Fruit fly (Drosophila melanogaster): ENCODE data around the gene CG46280.
A peak's percentile ranks its signal among the peaks of the same experiment; 100 is the strongest.

The CG46280 gene

dm6 chr3R:13068022-13068421 is 37.6 kb upstream of the CG46280 start (continued):
- peak; percentile 65 for TF ChIP-seq crol (GFP tag; IDR thresholded peaks at IDR 0.05)
- TF ChIP-seq CG6254 (GFP tag; optimal IDR thresholded peaks at IDR 0.05), result peak; percentile 85
- peak in 1 of 2 experiments; percentile 13 for TF ChIP-seq insv (GFP tag; optimal IDR thresholded peaks at IDR 0.05)
- no peak for TF ChIP-seq CG8478 (optimal IDR thresholded peaks at IDR 0.05)
- TF ChIP-seq Ravus (GFP tag; IDR thresholded peaks at IDR 0.05), result no peak; the same call in 1 of the 2 replicates
- TF ChIP-seq zen2 (GFP tag; IDR thresholded peaks at IDR 0.05; ENCODE audit: partially characterized antibody), result no peak
- peak; percentile 93 for TF ChIP-seq CG2202 (tag; optimal IDR thresholded peaks at IDR 0.05)
- TF ChIP-seq Doc3 (GFP tag; IDR thresholded peaks at IDR 0.05; ENCODE audit: partially characterized antibody), result no peak
- TF ChIP-seq CG18764 (GFP tag; optimal IDR thresholded peaks at IDR 0.05), result peak; percentile 84
- TF ChIP-seq H2.0 (GFP tag; IDR thresholded peaks at IDR 0.05), result peak; percentile 53
- TF ChIP-seq MESR4 (GFP tag; optimal IDR thresholded peaks at IDR 0.05), result peak; percentile 20
- TF ChIP-seq cato (GFP tag; optimal IDR thresholded peaks at IDR 0.05; ENCODE audit: borderline replicate concordance), result peak; percentile 71
- TF ChIP-seq CG1647 (GFP tag; optimal IDR thresholded peaks at IDR 0.05), result peak; percentile 56
- TF ChIP-seq sc (optimal IDR thresholded peaks at IDR 0.05), result no peak
- peak; percentile 93 for TF ChIP-seq sc (GFP tag; optimal IDR thresholded peaks at IDR 0.05)
- TF ChIP-seq onecut (GFP tag; IDR thresholded peaks at IDR 0.05), result peak; percentile 85
- peak; percentile 64 for TF ChIP-seq grau (tag; optimal IDR thresholded peaks at IDR 0.05)
- TF ChIP-seq odd (GFP tag; optimal IDR thresholded peaks at IDR 0.05), result peak; percentile 92
- peak; percentile 63 for TF ChIP-seq CTCF (GFP tag; optimal IDR thresholded peaks at IDR 0.05)
- peak; percentile 42; the same call in 1 of the 2 replicates for TF ChIP-seq E2f2 (GFP tag; IDR thresholded peaks at IDR 0.05)
- no peak for TF ChIP-seq ro (GFP tag; IDR thresholded peaks at IDR 0.05)
- TF ChIP-seq Dip2 (GFP tag; IDR thresholded peaks at IDR 0.05), result no peak
- TF ChIP-seq CG17328 (GFP tag; IDR thresholded peaks at IDR 0.05), result peak; percentile 66
- TF ChIP-seq CG14860 (GFP tag; IDR thresholded peaks at IDR 0.05; ENCODE audit: partially characterized antibody), result no peak
- TF ChIP-seq Deaf1 (tag; optimal IDR thresholded peaks at IDR 0.05), result peak; percentile 41
- no peak for TF ChIP-seq gro (GFP tag; optimal IDR thresholded peaks at IDR 0.05)
- TF ChIP-seq Sox100B (GFP tag; optimal IDR thresholded peaks at IDR 0.05), result peak; percentile 95
- no peak for TF ChIP-seq dan (GFP tag; IDR thresholded peaks at IDR 0.05)
- TF ChIP-seq CG7928 (GFP tag; optimal IDR thresholded peaks at IDR 0.05), result peak; percentile 55
- TF ChIP-seq emc (GFP tag; optimal IDR thresholded peaks at IDR 0.05), result no peak
- TF ChIP-seq CG6689 (GFP tag; IDR thresholded peaks at IDR 0.05), result peak; percentile 58
- TF ChIP-seq Oaz (GFP tag; IDR thresholded peaks at IDR 0.05), result no peak
- TF ChIP-seq pfk (GFP tag; optimal IDR thresholded peaks at IDR 0.05), result peak; percentile 70
- peak; percentile 36; the same call in 1 of the 2 replicates for TF ChIP-seq slbo (GFP tag; IDR thresholded peaks at IDR 0.05)
- peak; percentile 95 for TF ChIP-seq CG11504 (tag; optimal IDR thresholded peaks at IDR 0.05)
- no peak for TF ChIP-seq CG15269 (tag; optimal IDR thresholded peaks at IDR 0.05)
- TF ChIP-seq lab (GFP tag; optimal IDR thresholded peaks at IDR 0.05), result peak; percentile 97
- TF ChIP-seq otp (GFP tag; IDR thresholded peaks at IDR 0.05), result peak; percentile 80; the same call in 2 of the 3 replicates
- TF ChIP-seq gsb-n (tag; optimal IDR thresholded peaks at IDR 0.05), result peak; percentile 97
- TF ChIP-seq CG12942 (GFP tag; optimal IDR thresholded peaks at IDR 0.05), result peak; percentile 78
- TF ChIP-seq CG18011 (GFP tag; optimal IDR thresholded peaks at IDR 0.05), result peak; percentile 45
- peak; percentile 24; the same call in 1 of the 2 replicates for TF ChIP-seq CG14441 (GFP tag; IDR thresholded peaks at IDR 0.05)
- peak; percentile 21 for TF ChIP-seq tx (GFP tag; optimal IDR thresholded peaks at IDR 0.05)
- TF ChIP-seq CG9932 (GFP tag; IDR thresholded peaks at IDR 0.05), result no peak
- peak; percentile 53 for TF ChIP-seq CG9797 (GFP tag; optimal IDR thresholded peaks at IDR 0.05)
- TF ChIP-seq row (GFP tag; IDR thresholded peaks at IDR 0.05), result no peak
- peak in 1 of 3 experiments; percentile 87 for TF ChIP-seq lola (GFP tag; optimal IDR thresholded peaks at IDR 0.05)
- TF ChIP-seq CHES-1-like (GFP tag; optimal IDR thresholded peaks at IDR 0.05), result peak; percentile 60
- peak; percentile 73 for TF ChIP-seq CG10267 (tag; optimal IDR thresholded peaks at IDR 0.05)
- no peak for TF ChIP-seq luna (GFP tag; optimal IDR thresholded peaks at IDR 0.05)
- peak; percentile 52 for TF ChIP-seq CG3163 (GFP tag; optimal IDR thresholded peaks at IDR 0.05)
- TF ChIP-seq Dek (tag; optimal IDR thresholded peaks at IDR 0.05), result peak; percentile 85

Measured in whole organism, embryonic.